Fruit fly (Drosophila melanogaster): Measurements from ENCODE around the gene Hira.

The Hira gene

dm6 chrX:7764682-7765081 lies 42.8 kb downstream of the Hira start, which contains the start of gene Ir7a:
TSS of gene Ir7a (plus strand) at chrX:7764982.
- TF ChIP-seq crc (GFP tag; optimal IDR thresholded peaks at IDR 0.05) (no peak), CG12071 (GFP tag; optimal IDR thresholded peaks at IDR 0.05) (no peak), Rx (GFP tag; IDR thresholded peaks at IDR 0.05) (no peak), sna (GFP tag; IDR thresholded peaks at IDR 0.05; ENCODE audit: partially characterized antibody) (no peak), Stat92E (GFP tag; optimal IDR thresholded peaks at IDR 0.05) (no peak), CG4404 (GFP tag; IDR thresholded peaks at IDR 0.05) (no peak), CG1024 (GFP tag; IDR thresholded peaks at IDR 0.05) (no peak), CG11085 (GFP tag; IDR thresholded peaks at IDR 0.05) (no peak), CG7928 (GFP tag; optimal IDR thresholded peaks at IDR 0.05) (no peak), CG2678 (tag; optimal IDR thresholded peaks at IDR 0.05) (no peak), onecut (GFP tag; IDR thresholded peaks at IDR 0.05) (no peak), nmo (GFP tag; optimal IDR thresholded peaks at IDR 0.05) (no peak), Hmx (GFP tag; optimal IDR thresholded peaks at IDR 0.05) (no peak), fu2 (GFP tag; optimal IDR thresholded peaks at IDR 0.05) (no peak), Ptx1 (GFP tag; IDR thresholded peaks at IDR 0.05) (no peak), NFAT (GFP tag; IDR thresholded peaks at IDR 0.05) (no peak), CG9727 (GFP tag; optimal IDR thresholded peaks at IDR 0.05) (no peak), CG34376 (GFP tag; optimal IDR thresholded peaks at IDR 0.05) (no peak), NC2α (GFP tag; optimal IDR thresholded peaks at IDR 0.05) (no peak)

dm6 chrX:7768147-7768787 lies 46.3 kb downstream of the Hira start, which contains the start of gene CG34338:
TSS of gene CG34338 (plus strand) at chrX:7768737.
- TF ChIP-seq Hsf (GFP tag; optimal IDR thresholded peaks at IDR 0.05) (no peak), Nf-YC (tag; optimal IDR thresholded peaks at IDR 0.05) (peak; percentile 87), CG10565 (GFP tag; optimal IDR thresholded peaks at IDR 0.05) (no peak), dm (GFP tag; optimal IDR thresholded peaks at IDR 0.05) (no peak), Nf-YB (GFP tag; optimal IDR thresholded peaks at IDR 0.05) (peak; percentile 82), Deaf1 (tag; optimal IDR thresholded peaks at IDR 0.05) (peak; percentile 86), ewg (GFP tag; optimal IDR thresholded peaks at IDR 0.05) (peak; percentile 25), gcm2 (GFP tag; optimal IDR thresholded peaks at IDR 0.05) (no peak)
